Worm (Caenorhabditis elegans) whole organism, L4/young adult: ENCODE measurements around the gene R10E11.9.

ENCODE experiments used
- W03F9.2 ChIP-seq: fragments of 150-350 bp; optimal IDR thresholded peaks from 2 replicates; lab custom pipeline; 2014; ENCODE audit warnings: missing biosample characterization, missing genetic modification characterization
- dao-5 ChIP-seq: sonication (generic microtip); optimal IDR thresholded peaks from 2 replicates; lab custom pipeline; 2016; ENCODE audit warnings: missing genotype, missing genetic modification characterization, moderate library complexity, missing compliant biosample characterization
- him-1 ChIP-seq: sonication (generic microtip); optimal IDR thresholded peaks from 2 replicates; lab custom pipeline; 2016; ENCODE audit warnings: missing genotype, missing genetic modification reagents, missing genetic modification characterization, missing compliant biosample characterization

ce11 chrIII:9782011-9782436, 11.4 kb downstream of the R10E11.9 start, which contains the start of gene vha-2:
- no peak for TF ChIP-seq W03F9.2 (tag; lab: Kevin White, UChicago)
- TF ChIP-seq him-1 (tag; lab: Kevin White, UChicago): no peak
- no peak for TF ChIP-seq dao-5 (tag; lab: Kevin White, UChicago)
